Fruit fly (Drosophila melanogaster): Measurements from ENCODE around the gene CG3168.

Gene CG3168

DNA sequence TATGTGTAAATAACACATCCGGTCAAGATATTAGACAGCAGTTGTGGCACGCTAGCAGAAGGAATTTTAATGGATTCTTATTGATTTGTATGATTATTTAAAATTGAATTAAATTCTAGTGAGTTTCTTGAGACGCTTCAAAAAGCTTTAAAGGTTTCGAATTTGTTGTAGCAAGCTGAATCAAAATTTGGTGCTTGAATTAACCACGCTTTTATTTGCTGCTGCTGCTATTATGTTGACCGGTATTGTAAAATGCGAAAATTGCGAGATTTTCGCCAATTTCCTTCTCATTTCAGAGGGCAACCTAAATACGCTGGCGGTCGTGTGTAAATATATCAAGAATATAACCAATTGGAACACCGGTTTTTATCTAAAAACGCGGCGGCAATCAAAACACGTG lies 3.4 kb upstream of the CG3168 start:
- TF ChIP-seq noc (tag; optimal IDR thresholded peaks at IDR 0.05) = no peak

DNA sequence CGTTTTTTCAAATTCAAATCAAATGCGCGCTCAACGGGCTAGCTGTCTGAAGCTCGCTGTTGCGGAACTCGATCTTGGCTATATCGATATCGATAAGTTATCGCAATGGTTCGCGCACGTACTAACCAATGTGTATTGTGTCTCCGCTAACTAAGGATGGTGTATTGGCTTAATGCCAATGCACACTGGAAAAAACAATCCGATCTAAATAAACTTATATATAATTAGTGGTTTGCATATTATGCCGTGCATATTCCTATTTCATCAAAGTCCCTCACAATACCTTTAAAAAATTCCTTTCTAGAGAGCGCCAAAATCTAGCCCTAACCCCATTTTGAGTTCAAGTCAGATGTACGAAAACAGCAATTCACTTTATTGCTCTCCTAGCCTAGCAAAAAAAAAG lies 1.4 kb upstream of the CG3168 start:
- TF ChIP-seq noc (tag; optimal IDR thresholded peaks at IDR 0.05) = no peak

DNA sequence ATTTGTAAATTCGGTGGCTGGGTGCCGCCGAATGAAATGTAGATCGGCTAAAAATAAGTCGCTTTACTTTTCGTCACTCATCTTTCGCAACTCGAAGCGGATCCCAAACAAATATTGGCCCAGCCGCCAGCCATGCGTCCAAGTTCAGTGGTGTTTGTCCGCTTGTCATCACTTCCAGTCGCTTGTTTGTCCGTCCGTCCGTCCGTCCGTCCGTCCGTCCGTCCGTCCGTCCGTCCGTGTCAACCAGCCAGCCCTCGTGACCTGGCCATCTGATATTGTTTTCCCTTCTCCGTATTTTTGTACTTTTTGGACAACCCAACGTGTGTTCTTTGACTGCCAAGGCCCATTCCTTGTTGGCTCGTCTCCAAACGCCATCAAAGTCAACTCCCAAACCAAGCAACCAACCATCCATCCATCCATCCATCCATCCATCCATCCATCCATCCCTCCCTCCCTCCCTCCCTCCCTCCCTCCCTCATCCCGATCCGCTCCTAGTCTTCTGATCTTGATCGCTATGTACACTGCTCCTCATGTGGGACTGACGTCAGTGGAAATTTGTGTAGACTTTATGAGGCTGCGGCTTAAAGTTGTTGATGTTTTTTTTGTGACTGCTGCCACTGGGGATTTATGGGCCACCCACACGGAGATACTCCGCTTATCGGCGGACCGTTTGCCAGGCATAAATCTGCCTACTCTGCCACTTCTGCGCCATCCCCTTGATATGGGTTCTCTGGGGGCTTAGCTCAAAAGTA lies 6.3 kb downstream of the CG3168 start:
- peak; percentile 86 for TF ChIP-seq noc (tag; optimal IDR thresholded peaks at IDR 0.05)

DNA sequence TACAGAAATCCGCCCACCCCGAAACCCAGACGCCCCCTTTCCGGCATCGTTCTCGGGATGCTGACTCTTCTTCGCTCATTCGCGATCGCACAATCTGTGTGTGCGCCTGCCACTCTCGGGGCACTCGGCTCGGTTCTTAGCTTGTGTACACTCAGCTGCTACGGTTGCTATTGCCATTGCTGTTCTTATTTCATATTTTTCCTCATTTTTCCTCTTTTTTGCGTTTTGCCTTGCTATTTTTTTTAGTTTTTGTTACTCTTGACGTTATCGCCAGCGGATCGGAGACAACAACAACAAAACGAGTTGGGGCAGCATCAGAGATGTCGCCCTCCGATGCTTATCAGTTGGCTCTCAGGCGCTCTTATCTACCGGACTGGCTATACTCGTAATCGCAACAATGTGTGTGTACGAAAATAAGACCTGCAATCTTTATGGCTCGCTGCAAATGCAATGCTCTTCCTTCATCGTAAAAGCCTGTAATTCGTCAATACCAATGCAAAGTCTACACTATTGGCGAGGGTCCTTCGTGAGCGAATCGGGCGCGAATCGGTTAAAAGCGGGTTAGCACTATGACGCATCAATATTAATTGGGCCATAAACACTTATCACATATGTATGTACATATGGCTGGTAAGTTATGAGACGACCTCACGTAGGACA lies 9.1 kb downstream of the CG3168 start:
- TF ChIP-seq noc (tag; optimal IDR thresholded peaks at IDR 0.05) = peak; percentile 8

DNA sequence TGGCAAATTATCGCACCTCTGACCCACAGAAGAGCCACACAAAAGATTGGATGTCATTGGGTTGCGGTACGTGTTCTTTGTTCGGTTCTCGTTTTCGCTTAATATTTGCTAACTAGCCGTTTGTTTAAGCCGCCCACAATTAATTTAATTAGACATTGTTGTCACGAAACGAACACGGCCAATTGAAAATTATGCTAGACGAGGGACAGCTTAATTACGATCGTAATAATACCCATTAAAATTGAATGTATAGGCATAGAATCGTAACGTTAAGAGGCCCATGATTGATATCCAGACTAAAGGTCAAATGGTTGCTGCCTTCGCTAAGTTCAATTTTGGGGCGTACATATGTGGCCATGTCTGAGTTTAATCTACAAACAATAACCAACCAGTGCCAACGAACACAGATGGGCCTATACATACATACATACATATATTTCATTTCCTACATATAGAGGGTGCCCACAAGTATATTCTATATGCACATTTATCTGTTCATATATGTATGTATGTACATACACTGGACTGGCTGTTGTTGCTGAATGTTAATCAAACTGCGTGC lies 11.1 kb downstream of the CG3168 start:
- no peak for TF ChIP-seq noc (tag; optimal IDR thresholded peaks at IDR 0.05)

DNA sequence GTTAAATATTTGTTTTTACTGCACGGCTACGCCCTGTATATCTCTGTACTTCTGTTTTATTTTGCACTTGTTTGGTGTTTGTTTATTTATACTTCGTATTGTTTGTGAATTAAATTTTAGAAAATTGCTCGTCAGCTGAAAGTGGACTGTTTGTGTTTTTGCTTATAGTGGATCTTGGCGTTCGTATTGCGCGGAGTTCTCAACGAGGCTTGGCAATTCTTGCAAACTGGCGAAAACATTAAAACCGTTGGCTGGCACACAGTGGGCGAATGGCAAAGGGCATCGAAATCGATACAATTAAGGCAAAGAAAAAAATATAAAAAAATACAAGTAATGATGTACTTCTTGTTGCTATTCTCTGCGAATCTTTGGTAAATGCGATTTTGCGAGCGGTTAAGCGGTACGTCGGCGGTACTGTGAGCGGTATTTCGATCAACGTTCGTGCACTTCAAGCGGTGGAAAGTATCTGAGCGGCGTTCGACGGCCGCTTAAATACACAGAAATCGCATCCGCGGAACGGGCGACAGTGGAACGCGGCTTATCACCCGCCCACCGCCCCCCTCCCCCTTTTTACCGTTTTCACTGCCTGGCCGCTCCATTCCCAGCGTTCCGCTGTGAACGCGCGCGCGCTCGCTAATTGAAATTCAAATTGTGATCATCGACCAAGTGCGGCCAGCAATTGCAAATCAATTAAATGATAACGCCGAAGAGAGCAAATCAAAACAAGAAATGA lies 12.9 kb downstream of the CG3168 start:
- no peak for TF ChIP-seq noc (tag; optimal IDR thresholded peaks at IDR 0.05)

DNA sequence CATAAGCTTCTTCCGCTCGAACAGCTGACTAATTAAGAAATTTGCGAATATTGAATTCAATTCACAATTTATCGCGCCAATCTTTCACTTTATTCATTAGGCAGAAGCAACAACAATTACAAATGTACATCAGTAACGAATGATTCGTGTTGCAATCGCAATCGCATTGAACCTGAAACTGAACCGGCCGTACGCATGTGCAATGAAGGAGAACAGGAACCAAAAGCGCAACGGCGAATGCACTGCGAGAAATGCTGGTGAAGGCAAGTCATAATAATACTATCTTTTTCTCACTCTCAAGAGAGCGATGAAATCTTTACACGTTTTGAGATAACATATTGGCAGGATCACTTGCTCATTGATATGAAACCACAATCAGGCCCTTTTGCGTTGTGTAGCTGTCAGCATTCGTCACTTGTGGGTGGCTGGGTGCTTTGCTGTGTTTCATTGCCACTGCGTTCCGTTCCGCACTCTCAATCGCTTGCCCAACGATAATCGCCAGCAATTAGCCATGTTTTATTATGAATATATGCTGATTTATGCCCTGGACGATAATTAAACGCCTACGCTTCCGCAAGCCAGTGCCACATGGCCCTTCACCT lies 14.8 kb downstream of the CG3168 start:
- TF ChIP-seq noc (tag; optimal IDR thresholded peaks at IDR 0.05) = no peak

DNA sequence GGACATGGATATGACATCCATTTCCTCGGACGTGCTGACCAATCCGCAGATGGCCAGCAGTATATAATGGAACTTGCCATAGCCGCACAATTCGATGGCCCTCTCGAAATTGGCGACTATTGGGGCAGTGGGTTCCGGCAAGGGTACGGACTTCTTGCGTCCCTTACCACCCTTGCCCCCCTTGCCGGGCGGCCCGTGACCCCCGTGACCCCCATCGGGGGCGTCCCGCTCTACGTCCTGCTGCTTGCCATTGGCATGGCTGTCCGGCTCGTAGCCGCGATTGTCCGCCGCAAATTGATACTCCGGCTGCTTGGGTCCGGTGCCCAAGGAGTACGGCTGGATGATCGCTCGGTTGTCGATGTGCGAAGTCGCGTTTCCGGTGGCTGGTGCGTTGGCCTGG lies 16.2 kb downstream of the CG3168 start:
- TF ChIP-seq noc (tag; optimal IDR thresholded peaks at IDR 0.05) = no peak

DNA sequence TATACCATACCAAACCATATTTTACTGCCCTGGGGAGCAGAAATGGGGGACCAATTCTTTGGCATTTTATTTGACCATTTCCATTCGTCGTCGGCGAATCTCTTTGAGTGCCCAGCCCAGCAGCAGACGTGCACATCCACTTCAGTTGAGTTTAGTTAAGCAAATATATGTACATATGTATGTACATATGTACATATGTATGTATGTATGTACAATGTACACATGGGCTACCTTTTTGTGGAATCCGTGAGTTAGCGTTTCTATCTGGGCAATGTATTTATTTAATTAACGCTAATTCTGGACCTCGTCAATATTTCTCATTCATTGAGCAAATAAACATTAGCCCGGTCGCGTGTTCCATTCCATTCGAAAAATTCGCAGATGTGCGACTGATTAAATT lies 19.8 kb downstream of the CG3168 start:
- no peak for TF ChIP-seq noc (tag; optimal IDR thresholded peaks at IDR 0.05)

DNA sequence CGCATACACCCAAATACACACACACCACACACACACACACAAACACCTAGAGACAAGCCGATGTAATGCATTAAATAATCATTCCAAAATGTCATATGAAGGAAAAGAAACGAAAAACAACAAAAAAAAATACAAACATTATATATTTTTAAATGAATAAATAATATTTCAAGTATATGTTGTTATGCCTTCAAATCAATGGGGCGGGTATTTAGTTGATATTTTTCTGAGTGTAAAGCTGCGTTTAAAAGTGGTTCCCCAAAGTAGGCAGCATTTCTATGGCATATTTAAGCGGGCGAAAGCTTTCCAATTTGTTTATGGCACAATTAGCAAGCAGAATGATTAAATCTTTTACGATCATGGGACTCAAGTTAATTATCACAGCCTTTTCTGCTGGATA lies 20.5 kb downstream of the CG3168 start:
- TF ChIP-seq noc (tag; optimal IDR thresholded peaks at IDR 0.05) = peak; percentile 39

DNA sequence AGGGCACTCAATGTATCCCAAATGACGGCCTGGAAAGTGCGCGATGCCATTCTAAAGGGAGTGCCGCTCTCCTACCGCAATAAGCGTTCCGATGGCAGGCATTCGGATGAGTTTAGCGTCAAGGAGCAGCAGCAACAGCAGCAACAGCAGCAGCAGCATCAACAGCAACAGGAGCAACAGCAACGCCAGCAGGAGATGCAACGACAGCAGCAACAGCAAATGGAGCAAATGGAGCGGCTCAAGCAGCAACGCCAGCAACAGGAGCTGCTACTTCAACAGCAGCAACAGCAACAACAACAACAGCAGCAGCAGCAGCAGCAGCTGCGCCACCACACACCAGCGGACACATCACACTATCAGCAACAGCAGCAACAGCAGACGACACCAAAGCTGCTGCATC lies 23.6 kb downstream of the CG3168 start:
- no peak for TF ChIP-seq noc (tag; optimal IDR thresholded peaks at IDR 0.05)

DNA sequence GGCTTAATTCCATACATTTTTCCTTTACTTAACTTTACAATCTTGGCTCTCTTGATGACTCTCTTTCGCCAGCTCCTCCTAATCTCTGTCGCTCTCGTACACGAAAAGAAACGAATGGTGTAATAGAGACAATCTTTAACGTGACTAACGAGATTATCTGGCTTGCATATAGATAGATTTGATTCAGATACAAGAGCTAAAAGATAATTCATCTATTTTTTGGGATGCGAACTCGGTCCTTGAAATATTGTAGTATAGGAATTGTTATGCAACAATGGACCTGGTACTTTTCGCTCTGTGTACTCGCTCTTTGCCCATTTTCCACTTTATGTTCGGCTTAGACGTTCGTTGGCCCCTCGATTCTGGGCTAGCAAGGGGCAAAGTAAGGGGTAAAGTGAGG lies 28.5 kb downstream of the CG3168 start:
- peak; percentile 58 for TF ChIP-seq noc (tag; optimal IDR thresholded peaks at IDR 0.05)

DNA sequence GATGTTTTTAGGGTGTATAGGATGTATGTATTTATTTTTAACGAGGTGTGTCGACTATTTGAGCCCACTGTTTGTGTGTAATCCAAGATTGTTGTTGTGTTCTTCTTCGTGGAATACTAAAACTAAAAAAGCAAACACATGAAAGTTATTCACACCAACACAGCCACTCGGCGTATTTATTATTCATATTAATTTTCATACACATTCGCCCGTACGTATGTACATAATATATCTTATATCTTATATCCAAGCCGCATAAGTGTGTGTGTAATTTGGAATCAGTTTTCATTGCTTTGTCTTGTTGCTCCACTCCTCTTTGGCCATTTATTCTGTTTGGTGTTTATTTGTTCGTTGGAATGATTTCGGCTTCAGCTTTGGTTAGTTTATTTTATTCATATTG lies 29.1 kb downstream of the CG3168 start:
- TF ChIP-seq noc (tag; optimal IDR thresholded peaks at IDR 0.05) = no peak

DNA sequence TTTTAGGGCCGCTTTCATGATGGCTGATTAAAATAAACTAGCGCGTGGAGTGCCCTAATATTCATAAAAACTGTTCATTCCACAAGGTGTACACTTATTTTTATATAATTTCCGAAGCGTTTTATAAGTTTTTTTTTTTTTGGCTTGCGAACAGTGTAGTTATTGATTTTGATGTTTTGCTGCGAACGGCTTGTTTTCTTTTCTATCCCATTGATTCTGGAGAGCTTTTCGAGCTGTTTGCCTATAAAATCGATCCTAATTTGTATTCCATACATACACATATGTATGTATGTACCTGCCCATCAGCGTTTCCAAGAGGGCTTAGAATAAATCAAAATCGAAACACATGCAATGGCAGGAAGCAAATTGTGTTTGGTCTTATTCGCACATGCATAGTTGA lies 29.5 kb downstream of the CG3168 start:
- TF ChIP-seq noc (tag; optimal IDR thresholded peaks at IDR 0.05) = no peak

DNA sequence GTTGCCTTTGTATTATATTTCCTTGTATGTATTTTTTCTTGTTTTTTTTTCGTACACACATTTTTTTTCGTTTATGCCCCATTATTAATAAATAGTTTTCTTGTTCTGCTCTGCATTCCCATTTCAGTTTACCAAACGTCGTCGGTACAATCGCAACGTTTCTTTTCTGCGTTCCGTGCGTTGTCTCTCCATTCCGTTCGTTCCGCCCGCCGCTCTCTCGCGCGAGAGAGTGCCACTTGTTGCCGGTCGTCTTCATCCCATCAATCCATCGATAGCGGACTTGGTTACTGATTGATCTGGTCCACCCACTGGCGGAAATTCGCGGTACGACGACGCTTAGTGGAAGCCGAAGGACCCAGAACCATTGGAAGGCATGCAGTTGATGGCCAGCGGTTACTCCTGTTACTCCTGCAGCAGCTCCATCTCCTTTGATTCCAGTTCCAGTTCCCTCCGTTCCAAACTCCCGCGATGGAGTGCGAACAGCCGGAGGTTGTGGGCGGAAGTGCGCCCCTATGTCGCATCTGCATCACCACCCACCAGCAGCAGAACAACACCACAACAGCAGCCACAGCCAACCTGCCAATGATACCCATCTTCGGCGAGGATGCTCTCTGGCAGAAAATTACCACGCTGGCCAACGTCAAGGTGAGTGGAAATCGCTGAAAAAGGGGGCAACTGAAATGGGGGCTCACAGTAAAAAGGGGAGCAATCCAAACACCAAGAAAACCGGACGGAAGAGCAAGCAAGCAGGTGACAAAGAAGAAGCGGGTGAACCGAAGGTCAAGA lies 30.3 kb downstream of the CG3168 start:
- no peak for TF ChIP-seq noc (tag; optimal IDR thresholded peaks at IDR 0.05)
